Worm (Caenorhabditis elegans) whole organism, L2 larva: ENCODE measurements around the gene srx-102.

Experiments
- F13H6.1 ChIP-seq: sonication (generic microtip); optimal IDR thresholded peaks from 2 replicates; lab custom pipeline; 2016; ENCODE audit warnings: missing genetic modification characterization, missing compliant biosample characterization
- R02D3.7 ChIP-seq: fragments of 150-350 bp; optimal IDR thresholded peaks from 2 replicates; lab custom pipeline; 2014; ENCODE audit warnings: missing biosample characterization, missing genetic modification characterization
- ZK546.5 ChIP-seq: sonication (generic microtip); optimal IDR thresholded peaks from 2 replicates; lab custom pipeline; 2017; ENCODE audit warnings: missing biosample characterization, missing genetic modification characterization
- alr-1 ChIP-seq: fragments of 150-350 bp; optimal IDR thresholded peaks from 2 replicates; lab custom pipeline; 2014; ENCODE audit warnings: missing biosample characterization, missing genetic modification characterization
- aly-2 ChIP-seq: fragments of 150-350 bp; optimal IDR thresholded peaks from 2 replicates; lab custom pipeline; 2014; ENCODE audit warnings: missing biosample characterization, missing genetic modification characterization
- ama-1 ChIP-seq: fragments of 150-350 bp; optimal IDR thresholded peaks from 2 replicates; lab custom pipeline; 2018; ENCODE audit warnings: inconsistent platforms
- ceh-82 ChIP-seq: fragments of 150-350 bp; optimal IDR thresholded peaks from 2 replicates; lab custom pipeline; 2014; ENCODE audit warnings: missing biosample characterization, missing genetic modification characterization
- dmd-4 ChIP-seq: sonication (generic microtip); optimal IDR thresholded peaks from 2 replicates; lab custom pipeline; 2017; ENCODE audit warnings: missing biosample characterization, missing genetic modification characterization
- egl-27 ChIP-seq: sonication (generic microtip); optimal IDR thresholded peaks from 3 replicates; lab custom pipeline; 2017; ENCODE audit warnings: missing biosample characterization, missing genetic modification reagents, missing genetic modification characterization
- elt-3 ChIP-seq: sonication (generic microtip); optimal IDR thresholded peaks from 2 replicates; lab custom pipeline; 2017; ENCODE audit warnings: missing biosample characterization, missing genetic modification characterization
- gmeb-1 ChIP-seq: fragments of 150-350 bp; optimal IDR thresholded peaks from 2 replicates; lab custom pipeline; 2014; ENCODE audit warnings: missing biosample characterization, missing genetic modification characterization
- lin-13 ChIP-seq: fragments of 150-350 bp; optimal IDR thresholded peaks from 2 replicates; lab custom pipeline; 2014; ENCODE audit warnings: missing biosample characterization, missing genetic modification reagents, missing genetic modification characterization
- mab-5 ChIP-seq: fragments of 150-350 bp; optimal IDR thresholded peaks from 2 replicates; lab custom pipeline; 2014; ENCODE audit warnings: missing biosample characterization, missing genetic modification characterization
- mbf-1 ChIP-seq: sonication (generic microtip); optimal IDR thresholded peaks from 2 replicates; lab custom pipeline; 2017; ENCODE audit warnings: missing biosample characterization, missing genetic modification characterization
- mdl-1 ChIP-seq, 2 experiments: fragments of 150-350 bp in 1 of 2; sonication (generic microtip) in 1 of 2; optimal IDR thresholded peaks; 2 replicates each; lab custom pipeline; 2017; ENCODE audit warnings: missing biosample characterization in 2 of 2, missing genetic modification characterization in 2 of 2
- nhr-10 ChIP-seq: sonication (generic microtip); optimal IDR thresholded peaks from 2 replicates; lab custom pipeline; 2017; ENCODE audit warnings: missing biosample characterization, missing genetic modification characterization
- nhr-11 ChIP-seq: fragments of 150-350 bp; optimal IDR thresholded peaks from 2 replicates; lab custom pipeline; 2014; ENCODE audit warnings: missing biosample characterization, missing genetic modification characterization
- nhr-129 ChIP-seq: fragments of 150-350 bp; optimal IDR thresholded peaks from 2 replicates; lab custom pipeline; 2014; ENCODE audit warnings: missing biosample characterization, missing genetic modification characterization
- nhr-21 ChIP-seq: fragments of 150-350 bp; optimal IDR thresholded peaks from 2 replicates; lab custom pipeline; 2014; ENCODE audit warnings: missing biosample characterization, missing genetic modification characterization
- nhr-237 ChIP-seq: fragments of 150-350 bp; optimal IDR thresholded peaks from 2 replicates; lab custom pipeline; 2014; ENCODE audit warnings: missing biosample characterization, missing genetic modification characterization
- nhr-6 ChIP-seq: fragments of 150-350 bp; optimal IDR thresholded peaks from 2 replicates; lab custom pipeline; 2014; ENCODE audit warnings: missing biosample characterization, missing genetic modification characterization
- peb-1 ChIP-seq: fragments of 150-350 bp; optimal IDR thresholded peaks from 2 replicates; lab custom pipeline; 2014; ENCODE audit warnings: missing biosample characterization, missing genetic modification characterization
- skn-1 ChIP-seq: sonication (generic microtip); optimal IDR thresholded peaks from 2 replicates; lab custom pipeline; 2017; ENCODE audit warnings: missing biosample characterization, missing genetic modification characterization
- sma-3 ChIP-seq: sonication (generic microtip); optimal IDR thresholded peaks from 2 replicates; lab custom pipeline; 2016; ENCODE audit warnings: missing genetic modification reagents, missing genetic modification characterization, missing compliant biosample characterization
- sma-9 ChIP-seq, 2 experiments: fragments of 150-350 bp in 1 of 2; sonication (generic microtip) in 1 of 2; optimal IDR thresholded peaks; 2 replicates each; lab custom pipeline; 2014 to 2016; ENCODE audit warnings: missing genetic modification characterization in 2 of 2, mild to moderate bottlenecking in 1 of 2, missing biosample characterization in 1 of 2, missing compliant biosample characterization in 1 of 2, missing genetic modification reagents in 1 of 2, moderate library complexity in 1 of 2
- unc-39 ChIP-seq: fragments of 150-350 bp; optimal IDR thresholded peaks from 2 replicates; lab custom pipeline; 2014; ENCODE audit warnings: missing biosample characterization, missing genetic modification characterization
- unc-55 ChIP-seq: fragments of 150-350 bp; sonication (generic microtip); optimal IDR thresholded peaks from 3 replicates; lab custom pipeline; 2014; ENCODE audit warnings: missing biosample characterization, missing genetic modification reagents, missing genetic modification characterization
- zag-1 ChIP-seq: fragments of 150-350 bp; optimal IDR thresholded peaks from 2 replicates; lab custom pipeline; 2014; ENCODE audit warnings: missing biosample characterization, missing genetic modification characterization
- ztf-11 ChIP-seq: sonication (generic microtip); optimal IDR thresholded peaks from 2 replicates; lab custom pipeline; 2017; ENCODE audit warnings: missing biosample characterization, missing genetic modification characterization
- ztf-4 ChIP-seq: fragments of 150-350 bp; optimal IDR thresholded peaks from 2 replicates; lab custom pipeline; 2014; ENCODE audit warnings: missing biosample characterization, missing genetic modification characterization

srx-102 gene

ce11 chrII:3716455-3716854, 21.9 kb upstream of the srx-102 start, which contains the start of gene srh-99:
TSS of gene srh-99 (minus strand) at chrII:3716555.
- TF ChIP-seq nhr-129 (tag; lab: Kevin White, UChicago): no peak
- TF ChIP-seq dmd-4 (tag; lab: Kevin White, UChicago): no peak
- no peak for TF ChIP-seq elt-3 (tag; lab: Kevin White, UChicago)
- TF ChIP-seq egl-27 (tag; lab: Kevin White, UChicago): no peak
- no peak for TF ChIP-seq nhr-10
- TF ChIP-seq lin-13 (GFP tag; lab: Kevin White, UChicago): no peak
- no peak for TF ChIP-seq peb-1 (tag; lab: Kevin White, UChicago)
- no peak for TF ChIP-seq skn-1 (tag; lab: Kevin White, UChicago)
- TF ChIP-seq sma-9 (GFP tag; optimal IDR thresholded peaks at IDR 0.05; lab: Kevin White, UChicago): no peak
- no peak for TF ChIP-seq sma-9 (tag; optimal IDR thresholded peaks at IDR 0.05; lab: Kevin White, UChicago)

ce11 chrII:3714595-3714994, 20.0 kb upstream of the srx-102 start, which contains the start of gene srh-100:
TSS of gene srh-100 (minus strand) at chrII:3714695.
- TF ChIP-seq ztf-11 (tag; lab: Kevin White, UChicago) (no peak), alr-1 (tag; lab: Kevin White, UChicago) (no peak), sma-9 (GFP tag; optimal IDR thresholded peaks at IDR 0.05; lab: Kevin White, UChicago) (no peak), sma-9 (tag; optimal IDR thresholded peaks at IDR 0.05; lab: Kevin White, UChicago) (no peak), zag-1 (tag; lab: Kevin White, UChicago) (no peak), ztf-4 (tag; lab: Kevin White, UChicago) (no peak), unc-39 (tag; lab: Kevin White, UChicago) (no peak)

DNA sequence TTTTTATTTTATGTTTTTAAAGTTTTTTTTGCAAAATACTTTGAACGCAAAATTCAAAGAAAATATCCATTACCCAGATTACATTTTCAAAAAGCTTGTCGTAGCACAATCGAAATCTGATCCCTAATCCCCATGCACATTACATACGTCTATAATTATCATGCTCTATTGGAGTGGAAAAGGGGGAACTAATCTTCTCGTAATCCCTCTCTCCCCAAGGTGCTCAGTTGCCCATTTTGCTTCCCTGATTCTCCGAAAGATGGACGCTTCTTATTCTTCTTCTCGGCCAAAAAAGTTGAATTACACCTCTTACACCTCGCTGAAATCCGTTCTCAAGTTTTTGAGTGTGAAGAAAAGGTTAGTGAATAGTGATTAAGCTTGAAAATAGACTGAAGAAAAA, 16.5 kb upstream of the srx-102 start, which contains the start of gene fbxc-53:
Gene fbxc-53, plus strand, starts transcription at position 245 of the 400 bp plus-strand sequence.
- no peak for TF ChIP-seq R02D3.7 (tag; lab: Kevin White, UChicago)
- TF ChIP-seq ceh-82 (tag; lab: Kevin White, UChicago): no peak
- no peak for TF ChIP-seq nhr-10
- no peak for TF ChIP-seq unc-39 (tag; lab: Kevin White, UChicago)
- no peak for TF ChIP-seq elt-3 (tag; lab: Kevin White, UChicago)

ce11 chrII:3709255-3709654, 14.7 kb upstream of the srx-102 start, which contains the start of gene srx-110:
TSS of gene srx-110 (plus strand) at chrII:3709555.
- TF ChIP-seq gmeb-1 (tag; lab: Kevin White, UChicago): no peak
- no peak for TF ChIP-seq dmd-4 (tag; lab: Kevin White, UChicago)
- no peak for TF ChIP-seq nhr-10
- TF ChIP-seq mab-5 (tag; lab: Kevin White, UChicago): no peak
- TF ChIP-seq ZK546.5: no peak
- no peak for TF ChIP-seq lin-13 (GFP tag; lab: Kevin White, UChicago)

DNA sequence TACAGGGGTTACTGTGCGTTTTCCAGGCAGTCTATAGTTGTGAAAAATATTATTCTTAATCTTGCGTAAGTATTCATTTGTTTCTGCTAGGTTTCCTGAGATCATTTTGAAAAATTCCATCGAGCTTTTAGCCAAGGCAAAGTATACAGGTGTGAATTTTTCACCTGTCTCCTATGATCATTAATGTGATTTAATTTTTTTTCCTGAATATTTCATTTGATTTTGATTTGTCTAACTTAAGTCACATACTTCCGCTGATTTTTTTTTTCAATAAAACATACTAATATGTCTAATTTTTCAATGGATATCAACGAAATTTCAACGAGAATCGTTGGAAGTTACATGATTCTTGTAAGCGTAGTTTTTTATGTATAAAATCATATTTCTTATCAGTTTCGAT, 10.8 kb upstream of the srx-102 start, which contains the start of gene srx-108:
Gene srx-108, plus strand, starts transcription at position 301 of the 400 bp plus-strand sequence.
- TF ChIP-seq ama-1 (lab: Kevin White, UChicago): no peak
- no peak for TF ChIP-seq nhr-237 (tag; lab: Kevin White, UChicago)
- TF ChIP-seq mdl-1 (tag; optimal IDR thresholded peaks at IDR 0.05; lab: Kevin White, UChicago): no peak
- no peak for TF ChIP-seq skn-1 (tag; lab: Kevin White, UChicago)
- no peak for TF ChIP-seq aly-2 (tag; lab: Kevin White, UChicago)
- TF ChIP-seq ztf-4 (tag; lab: Kevin White, UChicago): no peak
- no peak for TF ChIP-seq mab-5 (tag; lab: Kevin White, UChicago)
- TF ChIP-seq nhr-6 (tag; lab: Kevin White, UChicago): no peak
- no peak for TF ChIP-seq nhr-11 (tag; lab: Kevin White, UChicago)
- no peak for TF ChIP-seq lin-13 (GFP tag; lab: Kevin White, UChicago)
- TF ChIP-seq mbf-1: no peak
- TF ChIP-seq zag-1 (tag; lab: Kevin White, UChicago): no peak

- TF ChIP-seq mab-5 (tag; lab: Kevin White, UChicago) (no peak), nhr-6 (tag; lab: Kevin White, UChicago) (no peak), aly-2 (tag; lab: Kevin White, UChicago) (no peak), skn-1 (tag; lab: Kevin White, UChicago) (no peak), nhr-11 (tag; lab: Kevin White, UChicago) (no peak), sma-3 (no peak), F13H6.1 (no peak), nhr-10 (no peak), R02D3.7 (tag; lab: Kevin White, UChicago) (no peak), mdl-1 (tag; optimal IDR thresholded peaks at IDR 0.05; lab: Kevin White, UChicago) (no peak), ztf-11 (tag; lab: Kevin White, UChicago) (no peak), nhr-21 (tag; lab: Kevin White, UChicago) (no peak), unc-55 (GFP tag; lab: Kevin White, UChicago) (no peak)
These were observed 6.7 kb upstream of the srx-102 start, which contains the start of gene srx-105 for ce11 chrII:3701305-3701704. TSS of gene srx-105 (minus strand) at chrII:3701405.
